Worm (Caenorhabditis elegans) whole organism, young adult: ENCODE measurements around the gene C26B9.5.

Source experiments
- C06A6.2 ChIP-seq: fragments of 200-800 bp; sonication (Bioruptor generic); conservative IDR thresholded peaks from 2 replicates; pipeline ENCODE4 v1.3.6; 2022; ENCODE audit warnings: missing genetic modification characterization, missing compliant biosample characterization
- F39B2.1 ChIP-seq: fragments of 200-800 bp; sonication (Bioruptor generic); IDR thresholded peaks from 2 replicates; pipeline ENCODE4 v1.3.6; 2022; ENCODE audit warnings: missing genetic modification reagents, missing genetic modification characterization, missing compliant biosample characterization
- K11D2.4 ChIP-seq: fragments of 200-800 bp; sonication (Bioruptor generic); IDR thresholded peaks from 2 replicates; pipeline ENCODE4 v1.3.6; 2022; ENCODE audit warnings: missing genetic modification reagents, missing genetic modification characterization, missing compliant biosample characterization
- K12H6.12 ChIP-seq: fragments of 200-800 bp; sonication (Bioruptor generic); optimal IDR thresholded peaks from 2 replicates; lab custom pipeline; 2018; ENCODE audit warnings: mild to moderate bottlenecking, missing genetic modification characterization, missing compliant biosample characterization
- T07F8.4 ChIP-seq: sonication (generic microtip); optimal IDR thresholded peaks from 2 replicates; lab custom pipeline; 2016; ENCODE audit warnings: mild to moderate bottlenecking, missing genetic modification characterization, moderate library complexity, missing compliant biosample characterization
- Y53F4B.3 ChIP-seq: fragments of 200-800 bp; sonication (Bioruptor generic); IDR thresholded peaks from 2 replicates; pipeline ENCODE4 v1.3.6; 2022; ENCODE audit warnings: missing genetic modification reagents, missing genetic modification characterization, missing compliant biosample characterization
- Y79H2A.3 ChIP-seq: fragments of 200-800 bp; sonication (Bioruptor generic); conservative IDR thresholded peaks from 2 replicates; pipeline ENCODE4 v1.3.6; 2022; ENCODE audit warnings: missing genetic modification reagents, missing genetic modification characterization, missing compliant biosample characterization
- Y95B8A.8 ChIP-seq: fragments of 200-800 bp; sonication (Bioruptor generic); IDR thresholded peaks from 2 replicates; pipeline ENCODE4 v1.3.6; 2022; ENCODE audit warnings: missing genetic modification reagents, missing genetic modification characterization, missing compliant biosample characterization
- ZK185.1 ChIP-seq: sonication (generic microtip); optimal IDR thresholded peaks from 2 replicates; lab custom pipeline; 2016; ENCODE audit warnings: mild to moderate bottlenecking, missing genetic modification characterization, missing compliant biosample characterization; ENCODE audit not compliant: poor library complexity, severe bottlenecking
- ama-1 ChIP-seq, 3 experiments: fragments of 150-350 bp in 1 of 3; sonication (generic microtip) in 2 of 3; optimal IDR thresholded peaks; 2 replicates each; lab custom pipeline; 2014 to 2018; ENCODE audit warnings: missing biosample characterization in 2 of 3, missing genetic modification characterization in 2 of 3, missing genetic modification reagents in 2 of 3
- attf-3 ChIP-seq: fragments of 200-800 bp; sonication (Bioruptor generic); conservative IDR thresholded peaks from 2 replicates; pipeline ENCODE4 v1.3.6; 2022; ENCODE audit warnings: missing genetic modification reagents, missing genetic modification characterization, missing compliant biosample characterization
- attf-5 ChIP-seq: fragments of 200-800 bp; sonication (Bioruptor generic); optimal IDR thresholded peaks from 2 replicates; lab custom pipeline; 2018; ENCODE audit warnings: mild to moderate bottlenecking, missing genetic modification characterization, missing compliant biosample characterization
- bed-1 ChIP-seq: fragments of 200-800 bp; sonication (Bioruptor generic); IDR thresholded peaks from 2 replicates; pipeline ENCODE4 v1.3.6; 2022; ENCODE audit warnings: missing genetic modification reagents, missing genetic modification characterization, missing compliant biosample characterization
- cebp-1 ChIP-seq, 2 experiments: fragments of 200-800 bp in 1 of 2; sonication (Bioruptor generic) in 1 of 2; sonication (generic microtip) in 1 of 2; IDR thresholded peaks in 1 of 2; optimal IDR thresholded peaks in 1 of 2; 2 replicates each; pipeline versions ENCODE4 v1.3.6 to Lab custom; 2017 to 2022; ENCODE audit warnings: missing compliant biosample characterization in 2 of 2, missing genetic modification characterization in 2 of 2, mild to moderate bottlenecking in 1 of 2, missing genetic modification reagents in 1 of 2, moderate library complexity in 1 of 2
- ceh-27 ChIP-seq: fragments of 200-800 bp; sonication (Bioruptor generic); optimal IDR thresholded peaks from 2 replicates; lab custom pipeline; 2018; ENCODE audit warnings: mild to moderate bottlenecking, missing genetic modification characterization, moderate library complexity, missing compliant biosample characterization
- ceh-79 ChIP-seq: sonication (generic microtip); optimal IDR thresholded peaks from 2 replicates; lab custom pipeline; 2017; ENCODE audit warnings: mild to moderate bottlenecking, missing genetic modification characterization, missing compliant biosample characterization
- ceh-91 ChIP-seq: fragments of 200-800 bp; sonication (Bioruptor generic); IDR thresholded peaks from 2 replicates; pipeline ENCODE4 v1.3.6; 2022; ENCODE audit warnings: missing genetic modification reagents, missing genetic modification characterization, missing compliant biosample characterization
- chd-7 ChIP-seq: sonication (generic microtip); optimal IDR thresholded peaks from 2 replicates; lab custom pipeline; 2016; ENCODE audit warnings: mild to moderate bottlenecking, missing genetic modification characterization, moderate library complexity, missing compliant biosample characterization
- dpff-1 ChIP-seq: sonication (generic microtip); optimal IDR thresholded peaks from 2 replicates; lab custom pipeline; 2017; ENCODE audit warnings: mild to moderate bottlenecking, missing genetic modification characterization, missing compliant biosample characterization
- efl-1 ChIP-seq: fragments of 150-350 bp; optimal IDR thresholded peaks from 2 replicates; lab custom pipeline; 2014; ENCODE audit warnings: missing biosample characterization, missing genetic modification reagents, missing genetic modification characterization
- egl-18 ChIP-seq: fragments of 200-800 bp; sonication (Bioruptor generic); IDR thresholded peaks from 2 replicates; pipeline ENCODE4 v1.3.6; 2022; ENCODE audit warnings: missing genetic modification reagents, missing genetic modification characterization, missing compliant biosample characterization
- egrh-3 ChIP-seq: fragments of 200-800 bp; sonication (Bioruptor generic); IDR thresholded peaks from 2 replicates; pipeline ENCODE4 v1.3.6; 2022; ENCODE audit warnings: missing genetic modification reagents, missing genetic modification characterization, missing compliant biosample characterization
- hmg-1.2 ChIP-seq: fragments of 200-800 bp; sonication (Bioruptor generic); IDR thresholded peaks from 2 replicates; pipeline ENCODE4 v1.3.6; 2022; ENCODE audit warnings: missing genetic modification reagents, missing genetic modification characterization, missing compliant biosample characterization
- hmg-20 ChIP-seq: fragments of 200-800 bp; sonication (Bioruptor generic); IDR thresholded peaks from 2 replicates; pipeline ENCODE4 v1.3.6; 2022; ENCODE audit warnings: missing genetic modification reagents, missing genetic modification characterization, missing compliant biosample characterization
- lag-1 ChIP-seq: fragments of 200-800 bp; sonication (Bioruptor generic); IDR thresholded peaks from 2 replicates; pipeline ENCODE4 v1.3.6; 2022; ENCODE audit warnings: missing genetic modification reagents, missing genetic modification characterization, missing compliant biosample characterization
- let-526 ChIP-seq: fragments of 200-800 bp; sonication (Bioruptor generic); IDR thresholded peaks from 2 replicates; pipeline ENCODE4 v1.3.6; 2022; ENCODE audit warnings: missing genetic modification reagents, missing genetic modification characterization, missing compliant biosample characterization
- lin-40 ChIP-seq: sonication (generic microtip); optimal IDR thresholded peaks from 2 replicates; lab custom pipeline; 2016; ENCODE audit warnings: missing genetic modification characterization, mild to moderate bottlenecking, missing compliant biosample characterization, missing genotype, missing genetic modification reagents
- madf-3 ChIP-seq: fragments of 200-800 bp; sonication (Bioruptor generic); IDR thresholded peaks from 2 replicates; pipeline ENCODE4 v1.3.6; 2022; ENCODE audit warnings: missing genetic modification reagents, missing genetic modification characterization, missing compliant biosample characterization
- mel-28 ChIP-seq: sonication (generic microtip); optimal IDR thresholded peaks from 2 replicates; lab custom pipeline; 2016; ENCODE audit warnings: borderline replicate concordance, mild to moderate bottlenecking, missing genetic modification characterization, missing compliant biosample characterization
- nfya-1 ChIP-seq: sonication (generic microtip); optimal IDR thresholded peaks from 2 replicates; lab custom pipeline; 2017; ENCODE audit warnings: antibody characterized with exemption, missing compliant biosample characterization, missing genetic modification characterization, borderline replicate concordance; ENCODE audit not compliant: insufficient read depth
- nfyb-1 ChIP-seq: fragments of 200-800 bp; sonication (Bioruptor generic); IDR thresholded peaks from 2 replicates; pipeline ENCODE4 v1.3.6; 2022; ENCODE audit warnings: missing genetic modification reagents, missing genetic modification characterization, missing compliant biosample characterization
- nhr-179 ChIP-seq: sonication (generic microtip); optimal IDR thresholded peaks from 2 replicates; lab custom pipeline; 2016; ENCODE audit warnings: mild to moderate bottlenecking, missing genetic modification characterization, missing compliant biosample characterization
- pbrm-1 ChIP-seq: fragments of 200-800 bp; sonication (Bioruptor generic); IDR thresholded peaks from 2 replicates; pipeline ENCODE4 v1.3.6; 2022; ENCODE audit warnings: missing genetic modification reagents, missing genetic modification characterization, missing compliant biosample characterization
- pha-4 ChIP-seq: fragments of 150-350 bp; sonication (generic microtip); optimal IDR thresholded peaks from 2 replicates; lab custom pipeline; 2014; ENCODE audit warnings: missing biosample characterization, missing genetic modification reagents, missing genetic modification characterization
- rcor-1 ChIP-seq: fragments of 200-800 bp; sonication (Bioruptor generic); IDR thresholded peaks from 2 replicates; pipeline ENCODE4 v1.3.6; 2022; ENCODE audit warnings: missing genetic modification reagents, missing genetic modification characterization, missing compliant biosample characterization
- snpc-1.1 ChIP-seq: sonication (generic microtip); optimal IDR thresholded peaks from 2 replicates; lab custom pipeline; 2017; ENCODE audit warnings: missing genetic modification characterization, mild to moderate bottlenecking, missing compliant biosample characterization, antibody characterized with exemption, moderate library complexity, missing genotype, missing genetic modification reagents; ENCODE audit not compliant: insufficient read depth
- snpc-4 ChIP-seq, 5 experiments: fragments of 150-350 bp in 1 of 5; sonication (generic microtip) in 4 of 5; optimal IDR thresholded peaks; 2 replicates each; lab custom pipeline; 2014 to 2018; ENCODE audit warnings: missing genetic modification characterization in 5 of 5, missing biosample characterization in 3 of 5, antibody characterized with exemption in 2 of 5, mild to moderate bottlenecking in 2 of 5, missing compliant biosample characterization in 2 of 5, missing genotype in 2 of 5, moderate library complexity in 2 of 5, missing genetic modification reagents in 1 of 5
- somi-1 ChIP-seq: fragments of 200-800 bp; sonication (Bioruptor generic); optimal IDR thresholded peaks from 2 replicates; lab custom pipeline; 2018; ENCODE audit warnings: mild to moderate bottlenecking, missing genetic modification characterization, missing compliant biosample characterization
- sptf-2 ChIP-seq: fragments of 200-800 bp; sonication (Bioruptor generic); optimal IDR thresholded peaks from 2 replicates; lab custom pipeline; 2018; ENCODE audit warnings: mild to moderate bottlenecking, missing genetic modification characterization, missing compliant biosample characterization
- unc-130 ChIP-seq: sonication (generic microtip); optimal IDR thresholded peaks from 2 replicates; lab custom pipeline; 2016; ENCODE audit warnings: missing genetic modification reagents, missing genetic modification characterization, missing compliant biosample characterization
- zim-3 ChIP-seq: sonication (generic microtip); optimal IDR thresholded peaks from 2 replicates; lab custom pipeline; 2017; ENCODE audit warnings: mild to moderate bottlenecking, missing genetic modification characterization, moderate library complexity, missing compliant biosample characterization
- ztf-18 ChIP-seq: sonication (generic microtip); optimal IDR thresholded peaks from 2 replicates; lab custom pipeline; 2016; ENCODE audit warnings: missing genotype, mild to moderate bottlenecking, missing genetic modification characterization, missing compliant biosample characterization
- ztf-25 ChIP-seq: fragments of 200-800 bp; sonication (Bioruptor generic); IDR thresholded peaks from 2 replicates; pipeline ENCODE4 v1.3.6; 2022; ENCODE audit warnings: missing genetic modification reagents, missing genetic modification characterization, missing compliant biosample characterization
- ztf-26 ChIP-seq: sonication (generic microtip); optimal IDR thresholded peaks from 2 replicates; lab custom pipeline; 2017; ENCODE audit warnings: missing genetic modification characterization, missing compliant biosample characterization
- ztf-6 ChIP-seq: fragments of 200-800 bp; sonication (Bioruptor generic); IDR thresholded peaks from 2 replicates; pipeline ENCODE4 v1.3.6; 2022; ENCODE audit warnings: missing genetic modification reagents, missing genetic modification characterization, missing compliant biosample characterization

C26B9.5 gene

DNA sequence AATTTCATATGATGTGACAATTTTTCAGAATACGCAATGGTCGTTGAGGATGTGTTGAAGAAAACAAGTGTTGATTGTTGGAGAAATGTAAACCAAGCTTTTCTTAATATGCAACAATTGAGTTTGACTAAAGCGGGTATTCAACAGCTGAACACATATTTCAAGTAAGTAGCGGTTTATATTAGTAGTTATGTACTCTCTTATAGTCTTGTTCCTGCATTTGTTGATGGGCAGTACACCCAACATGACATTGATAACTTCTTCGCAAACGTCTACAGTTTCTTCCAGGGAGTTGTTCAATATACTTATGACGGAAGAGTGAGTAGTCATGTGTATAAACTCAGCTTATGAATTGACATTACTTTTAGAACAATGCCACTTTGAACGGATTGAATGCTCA is 1.5 kb downstream of the C26B9.5 start:
- TF ChIP-seq nhr-179 (tag; lab: Kevin White, UChicago) (no peak), madf-3 (GFP tag; lab: Robert Waterston, UW) (no peak), bed-1 (GFP tag; lab: Robert Waterston, UW) (no peak), zim-3 (tag; lab: Kevin White, UChicago) (no peak), Y79H2A.3 (GFP tag; lab: Robert Waterston, UW) (no peak), C06A6.2 (no peak), pbrm-1 (GFP tag; lab: Robert Waterston, UW) (no peak), snpc-4 (GFP tag; optimal IDR thresholded peaks at IDR 0.05; lab: Kevin White, UChicago) (no peak), snpc-4 (tag; optimal IDR thresholded peaks at IDR 0.05; lab: Kevin White, UChicago) (no peak), cebp-1 (GFP tag; IDR thresholded peaks at IDR 0.05; lab: Robert Waterston, UW) (no peak), cebp-1 (tag; optimal IDR thresholded peaks at IDR 0.05; lab: Kevin White, UChicago) (no peak), egl-18 (GFP tag; lab: Robert Waterston, UW) (no peak), ztf-6 (GFP tag; lab: Robert Waterston, UW) (no peak)
- TF ChIP-seq, all 124 proteins: peak for 0

ce11 chrX:5335368-5335767 is 6.1 kb downstream of the C26B9.5 start, which contains the start of gene C26B9.6:
TSS of gene C26B9.6 (minus strand) at chrX:5335468.
- TF ChIP-seq lag-1 (GFP tag; lab: Robert Waterston, UW) (no peak), efl-1 (no peak), chd-7 (no peak), hmg-1.2 (GFP tag; lab: Robert Waterston, UW) (no peak), nfya-1 (tag; lab: Kevin White, UChicago) (no peak), dpff-1 (no peak), K12H6.12 (tag; lab: Kevin White, UChicago) (no peak), Y53F4B.3 (no peak), somi-1 (no peak), T07F8.4 (tag; lab: Kevin White, UChicago) (no peak), mel-28 (no peak), attf-3 (GFP tag; lab: Robert Waterston, UW) (no peak), unc-130 (no peak), hmg-20 (GFP tag; lab: Robert Waterston, UW) (no peak), pha-4 (tag; lab: Kevin White, UChicago) (no peak), ztf-26 (tag; lab: Kevin White, UChicago) (no peak), ztf-25 (GFP tag; lab: Robert Waterston, UW) (no peak), Y95B8A.8 (no peak)
- TF ChIP-seq, all 124 proteins: peak for 0

- TF ChIP-seq attf-5 (GFP tag; lab: Kevin White, UChicago): peak; percentile 60
- TF ChIP-seq ceh-79 (tag; lab: Kevin White, UChicago): no peak
- TF ChIP-seq ceh-91 (GFP tag; lab: Robert Waterston, UW): no peak
- no peak for TF ChIP-seq egrh-3 (GFP tag; lab: Robert Waterston, UW)
- peak; percentile 75; the same call in 1 of the 2 replicates for TF ChIP-seq hmg-1.2 (GFP tag; lab: Robert Waterston, UW)
- 0 out of 2 replicates have a peak, but pooled peaks have one; percentile 47 for TF ChIP-seq nfyb-1 (GFP tag; lab: Robert Waterston, UW)
- peak; percentile 21 for TF ChIP-seq ZK185.1
- peak; percentile 17 for TF ChIP-seq ztf-18 (tag; lab: Kevin White, UChicago)
- no peak for TF ChIP-seq F39B2.1 (GFP tag; lab: Robert Waterston, UW)
- TF ChIP-seq snpc-1.1 (tag; lab: Kevin White, UChicago): no peak
- TF ChIP-seq madf-3 (GFP tag; lab: Robert Waterston, UW): 0 out of 2 replicates have a peak, but pooled peaks have one; percentile 62
- no peak for TF ChIP-seq sptf-2 (GFP tag; lab: Kevin White, UChicago)
- no peak for TF ChIP-seq T07F8.4 (tag; lab: Kevin White, UChicago)
- no peak for TF ChIP-seq hmg-20 (GFP tag; lab: Robert Waterston, UW)
- TF ChIP-seq let-526 (GFP tag; lab: Robert Waterston, UW): 0 out of 2 replicates have a peak, but pooled peaks have one; percentile 27
- no peak for TF ChIP-seq rcor-1 (GFP tag; lab: Robert Waterston, UW)
- no peak for TF ChIP-seq K11D2.4
- TF ChIP-seq ceh-27 (GFP tag; lab: Kevin White, UChicago): peak; percentile 73
- peak; percentile 47 for TF ChIP-seq K12H6.12 (tag; lab: Kevin White, UChicago)
- no peak for TF ChIP-seq ama-1 (optimal IDR thresholded peaks at IDR 0.05; lab: Kevin White, UChicago)
- TF ChIP-seq ama-1 (GFP tag; optimal IDR thresholded peaks at IDR 0.05; lab: Kevin White, UChicago): no peak
- TF ChIP-seq lin-40 (tag; lab: Kevin White, UChicago): peak; percentile 68
Measured at ce11 chrX:5336498-5336897, 7.2 kb downstream of the C26B9.5 start.
